Fruit fly (Drosophila melanogaster) whole organism, embryonic: ENCODE results near the gene twe.

Experiments used
- Abd-B ChIP-seq: fragments of 200-800 bp; sonication (Bioruptor generic); optimal IDR thresholded peaks from 2 replicates; lab custom pipeline; 2018; ENCODE audit warnings: missing biosample characterization, mild to moderate bottlenecking, missing genetic modification characterization, moderate library complexity
- Atf-2 ChIP-seq: fragments of 200-800 bp; sonication (Bioruptor generic); optimal IDR thresholded peaks from 2 replicates; lab custom pipeline; 2016; ENCODE audit warnings: missing biosample characterization, missing genetic modification characterization
- BEAF-32 ChIP-seq: fragments of 200-800 bp; sonication (Bioruptor generic); optimal IDR thresholded peaks from 3 replicates; lab custom pipeline; 2017; ENCODE audit warnings: missing biosample characterization, missing genetic modification characterization, mild to moderate bottlenecking, moderate library complexity, missing genetic modification reagents
- CG10366 ChIP-seq: fragments of 200-800 bp; sonication (Bioruptor generic); IDR thresholded peaks from 2 replicates; pipeline ENCODE4 v1.3.6; 2022; ENCODE audit warnings: missing biosample characterization, missing genetic modification characterization
- CG10654 ChIP-seq: fragments of 200-800 bp; sonication (Bioruptor generic); optimal IDR thresholded peaks from 2 replicates; lab custom pipeline; 2016; ENCODE audit warnings: missing biosample characterization, missing genetic modification characterization
- CG11085 ChIP-seq: fragments of 200-800 bp; sonication (Bioruptor generic); IDR thresholded peaks from 2 replicates; pipeline ENCODE4 v1.3.6; 2022; ENCODE audit warnings: missing biosample characterization, missing genetic modification characterization
- CG12104 ChIP-seq: fragments of 200-800 bp; sonication (Bioruptor generic); optimal IDR thresholded peaks from 3 replicates; lab custom pipeline; 2016; ENCODE audit warnings: missing biosample characterization, missing genetic modification characterization
- CG12659 ChIP-seq: fragments of 200-800 bp; sonication (Bioruptor generic); optimal IDR thresholded peaks from 3 replicates; lab custom pipeline; 2017; ENCODE audit warnings: mild to moderate bottlenecking, missing biosample characterization, missing genetic modification reagents, missing genetic modification characterization
- CG12942 ChIP-seq: fragments of 200-800 bp; sonication (Bioruptor generic); optimal IDR thresholded peaks from 3 replicates; lab custom pipeline; 2016; ENCODE audit warnings: missing biosample characterization, missing genetic modification characterization
- CG14860 ChIP-seq: fragments of 200-800 bp; sonication (Bioruptor generic); IDR thresholded peaks from 3 replicates; pipeline ENCODE4 v1.3.6; 2022; ENCODE audit warnings: missing biosample characterization, missing genetic modification characterization; ENCODE audit not compliant: partially characterized antibody
- CG16863 ChIP-seq: fragments of 200-800 bp; sonication (Bioruptor generic); optimal IDR thresholded peaks from 3 replicates; lab custom pipeline; 2016; ENCODE audit warnings: missing biosample characterization, missing genetic modification characterization
- CG17359 ChIP-seq: fragments of 200-800 bp; sonication (Bioruptor generic); optimal IDR thresholded peaks from 3 replicates; lab custom pipeline; 2018; ENCODE audit warnings: missing biosample characterization, mild to moderate bottlenecking, missing genetic modification characterization, moderate library complexity
- CG18599 ChIP-seq: fragments of 200-800 bp; sonication (Bioruptor generic); optimal IDR thresholded peaks from 3 replicates; lab custom pipeline; 2017; ENCODE audit warnings: missing biosample characterization, missing genetic modification characterization, mild to moderate bottlenecking, moderate library complexity, missing genetic modification reagents
- CG2120 ChIP-seq: fragments of 200-800 bp; sonication (Bioruptor generic); optimal IDR thresholded peaks from 3 replicates; lab custom pipeline; 2016; ENCODE audit warnings: missing biosample characterization, missing genetic modification characterization
- CG2199 ChIP-seq: fragments of 200-800 bp; sonication (Bioruptor generic); IDR thresholded peaks from 3 replicates; pipeline ENCODE4 v1.3.6; 2022; ENCODE audit warnings: missing biosample characterization, missing genetic modification characterization
- CG30403 ChIP-seq: fragments of 200-800 bp; sonication (Bioruptor generic); optimal IDR thresholded peaks from 3 replicates; lab custom pipeline; 2016; ENCODE audit warnings: missing biosample characterization, missing genetic modification characterization
- CG3065 ChIP-seq: fragments of 200-800 bp; sonication (Bioruptor generic); optimal IDR thresholded peaks from 2 replicates; lab custom pipeline; 2016; ENCODE audit warnings: missing biosample characterization, missing genetic modification characterization
- CG3995 ChIP-seq: fragments of 200-800 bp; sonication (Bioruptor generic); optimal IDR thresholded peaks from 3 replicates; lab custom pipeline; 2016; ENCODE audit warnings: missing biosample characterization, missing genetic modification characterization
- CG6254 ChIP-seq: fragments of 200-800 bp; sonication (Bioruptor generic); optimal IDR thresholded peaks from 3 replicates; lab custom pipeline; 2017; ENCODE audit warnings: mild to moderate bottlenecking, missing biosample characterization, missing genetic modification reagents, missing genetic modification characterization
- CG6654 ChIP-seq: fragments of 200-800 bp; sonication (Bioruptor generic); optimal IDR thresholded peaks from 2 replicates; lab custom pipeline; 2017; ENCODE audit warnings: missing biosample characterization, mild to moderate bottlenecking, missing genetic modification characterization
- CG6683 ChIP-seq: fragments of 200-800 bp; sonication (Bioruptor generic); optimal IDR thresholded peaks from 2 replicates; lab custom pipeline; 2017; ENCODE audit warnings: missing biosample characterization, mild to moderate bottlenecking, missing genetic modification characterization, missing genetic modification reagents
- CG7556 ChIP-seq: fragments of 200-800 bp; sonication (Bioruptor generic); optimal IDR thresholded peaks from 2 replicates; lab custom pipeline; 2017; ENCODE audit warnings: missing biosample characterization, mild to moderate bottlenecking, missing genetic modification characterization
- CG8290 ChIP-seq, 3 experiments: fragments of 200-800 bp; sonication (Bioruptor generic); optimal IDR thresholded peaks; 2 replicates each; lab custom pipeline; 2016 to 2019; ENCODE audit warnings: missing biosample characterization in 3 of 3, missing genetic modification characterization in 3 of 3, mild to moderate bottlenecking in 2 of 3, moderate library complexity in 1 of 3
- CG9727 ChIP-seq: fragments of 200-800 bp; sonication (Bioruptor generic); optimal IDR thresholded peaks from 3 replicates; lab custom pipeline; 2017; ENCODE audit warnings: missing biosample characterization, mild to moderate bottlenecking, missing genetic modification characterization
- CG9932 ChIP-seq: fragments of 200-800 bp; sonication (Bioruptor generic); IDR thresholded peaks from 2 replicates; pipeline ENCODE4 v1.3.6; 2022; ENCODE audit warnings: missing biosample characterization, missing genetic modification characterization
- CHES-1-like ChIP-seq: fragments of 200-800 bp; sonication (Bioruptor generic); optimal IDR thresholded peaks from 2 replicates; lab custom pipeline; 2016; ENCODE audit warnings: missing biosample characterization, missing genetic modification characterization
- E2f2 ChIP-seq: fragments of 200-800 bp; sonication (Bioruptor generic); IDR thresholded peaks from 2 replicates; pipeline ENCODE4 v1.3.6; 2022; ENCODE audit warnings: missing biosample characterization, missing genetic modification characterization
- GATAe ChIP-seq: fragments of 200-800 bp; sonication (Bioruptor generic); conservative IDR thresholded peaks from 2 replicates; pipeline ENCODE4 v1.3.6; 2022; ENCODE audit warnings: missing biosample characterization, missing genetic modification characterization
- HLH54F ChIP-seq: fragments of 200-800 bp; sonication (Bioruptor generic); optimal IDR thresholded peaks from 3 replicates; lab custom pipeline; 2016; ENCODE audit warnings: missing biosample characterization, missing genetic modification characterization
- Hsf ChIP-seq: fragments of 200-800 bp; sonication (Bioruptor generic); optimal IDR thresholded peaks from 3 replicates; lab custom pipeline; 2016; ENCODE audit warnings: missing biosample characterization, missing genetic modification characterization
- Lhr ChIP-seq: fragments of 200-800 bp; sonication (Bioruptor generic); optimal IDR thresholded peaks from 3 replicates; lab custom pipeline; 2017; ENCODE audit warnings: mild to moderate bottlenecking, missing biosample characterization, missing genetic modification reagents, missing genetic modification characterization
- Xrp1 ChIP-seq: fragments of 200-800 bp; sonication (Bioruptor generic); IDR thresholded peaks from 2 replicates; pipeline ENCODE4 v1.3.6; 2022; ENCODE audit warnings: missing biosample characterization, missing genetic modification characterization
- al ChIP-seq: fragments of 200-800 bp; sonication (Bioruptor generic); IDR thresholded peaks from 2 replicates; pipeline ENCODE4 v1.3.6; 2022; ENCODE audit warnings: missing biosample characterization, missing genetic modification characterization
- ase ChIP-seq: fragments of 200-800 bp; sonication (Bioruptor generic); IDR thresholded peaks from 3 replicates; pipeline ENCODE4 v1.3.6; 2022; ENCODE audit warnings: missing biosample characterization, missing genetic modification characterization
- bsh ChIP-seq, 2 experiments: fragments of 200-800 bp; sonication (Bioruptor generic); optimal IDR thresholded peaks; 2 replicates each; lab custom pipeline; 2017 to 2018; ENCODE audit warnings: mild to moderate bottlenecking in 2 of 2, missing biosample characterization in 2 of 2, missing genetic modification characterization in 2 of 2, moderate library complexity in 1 of 2
- chinmo ChIP-seq: fragments of 200-800 bp; sonication (Bioruptor generic); IDR thresholded peaks from 4 replicates; pipeline ENCODE4 v1.3.6; 2022; ENCODE audit warnings: missing biosample characterization, missing genetic modification characterization; ENCODE audit not compliant: partially characterized antibody
- eve ChIP-seq, 2 experiments: fragments of >200 bp; optimal IDR thresholded peaks; 2 replicates each; lab custom pipeline; 2017; ENCODE audit warnings: missing biosample characterization in 2 of 2, missing genetic modification characterization in 2 of 2
- ewg ChIP-seq: fragments of 200-800 bp; sonication (Bioruptor generic); optimal IDR thresholded peaks from 3 replicates; lab custom pipeline; 2017; ENCODE audit warnings: mild to moderate bottlenecking, missing biosample characterization, missing genetic modification reagents, missing genetic modification characterization
- fd102C ChIP-seq: fragments of 200-800 bp; sonication (Bioruptor generic); optimal IDR thresholded peaks from 2 replicates; lab custom pipeline; 2018; ENCODE audit warnings: missing biosample characterization, mild to moderate bottlenecking, missing genetic modification characterization, moderate library complexity
- fd3F ChIP-seq: fragments of 200-800 bp; sonication (Bioruptor generic); optimal IDR thresholded peaks from 2 replicates; lab custom pipeline; 2018; ENCODE audit warnings: missing biosample characterization, mild to moderate bottlenecking, missing genetic modification characterization, moderate library complexity
- gem ChIP-seq: fragments of 200-800 bp; sonication (Bioruptor generic); optimal IDR thresholded peaks from 2 replicates; lab custom pipeline; 2019; ENCODE audit warnings: missing biosample characterization, mild to moderate bottlenecking, missing genetic modification characterization, moderate library complexity
- grn ChIP-seq: fragments of 200-800 bp; sonication (Bioruptor generic); optimal IDR thresholded peaks from 3 replicates; lab custom pipeline; 2017; ENCODE audit warnings: missing biosample characterization, missing genetic modification characterization
- gsb ChIP-seq: fragments of 200-800 bp; sonication (Bioruptor generic); IDR thresholded peaks from 2 replicates; pipeline ENCODE4 v1.3.6; 2022; ENCODE audit warnings: missing biosample characterization, missing genetic modification characterization
- kah ChIP-seq: fragments of 200-800 bp; sonication (Bioruptor generic); optimal IDR thresholded peaks from 2 replicates; lab custom pipeline; 2018; ENCODE audit warnings: missing biosample characterization, mild to moderate bottlenecking, missing genetic modification characterization
- nmo ChIP-seq: fragments of 200-800 bp; sonication (Bioruptor generic); optimal IDR thresholded peaks from 2 replicates; lab custom pipeline; 2018; ENCODE audit warnings: missing biosample characterization, mild to moderate bottlenecking, missing genetic modification characterization, moderate library complexity
- sd ChIP-seq: fragments of 200-800 bp; sonication (Bioruptor generic); optimal IDR thresholded peaks from 3 replicates; lab custom pipeline; 2018; ENCODE audit warnings: missing biosample characterization, mild to moderate bottlenecking, missing genetic modification characterization, moderate library complexity
- tll ChIP-seq, 2 experiments: fragments of 200-800 bp in 1 of 2; fragments of >200 bp in 1 of 2; sonication (Bioruptor generic) in 1 of 2; optimal IDR thresholded peaks; 2 replicates each; lab custom pipeline; 2017 to 2019; ENCODE audit warnings: missing biosample characterization in 2 of 2, missing genetic modification characterization in 2 of 2, mild to moderate bottlenecking in 1 of 2, moderate library complexity in 1 of 2

The twe gene

DNA sequence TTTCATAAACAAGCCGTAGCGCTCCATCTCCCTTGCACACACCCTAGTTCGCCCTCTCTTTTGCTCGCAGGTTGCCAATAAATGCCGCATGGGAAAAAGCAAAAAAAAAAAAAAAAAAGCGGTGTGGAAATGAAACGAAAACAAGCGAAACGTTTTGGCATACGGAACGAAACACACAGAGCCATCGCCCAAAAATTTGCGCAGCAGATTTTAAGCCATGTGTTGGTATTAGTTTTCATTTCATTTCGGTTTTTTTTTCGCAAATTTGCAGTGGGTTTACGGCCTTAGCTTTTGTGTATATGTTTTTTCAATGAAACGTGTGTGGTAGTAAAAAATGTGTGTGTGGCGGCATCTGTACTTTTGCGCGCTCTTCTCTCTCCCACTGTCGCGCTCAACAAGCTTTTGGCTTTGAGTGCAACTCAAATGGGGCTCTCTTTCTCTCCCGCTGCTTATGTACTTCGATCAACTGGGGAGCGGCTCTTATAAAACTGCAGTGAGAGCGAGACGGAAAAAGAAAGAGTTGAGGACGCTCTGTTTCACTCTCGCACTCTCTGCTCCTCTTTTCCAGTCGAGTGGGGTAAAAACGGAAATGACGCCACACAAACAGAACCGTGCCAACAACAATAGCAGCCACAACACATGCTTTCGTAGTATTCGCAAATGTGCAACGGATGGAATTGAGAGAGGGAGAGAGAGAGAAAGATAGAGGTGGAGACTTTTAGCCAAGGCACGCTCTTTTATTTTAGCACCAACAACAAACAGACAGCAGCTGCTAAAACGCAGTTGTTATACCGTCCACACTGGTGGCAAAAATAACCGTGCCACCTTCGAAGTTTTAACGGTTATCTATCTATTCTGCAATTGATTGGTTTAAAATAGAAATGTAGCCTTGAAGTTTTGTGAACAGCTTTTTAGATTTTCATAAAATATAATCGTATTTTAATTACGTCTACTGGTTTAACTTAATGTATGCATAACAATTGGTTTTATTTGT lies 22.9 kb upstream of the twe start (continued):
- peak; percentile 29 for TF ChIP-seq CG30403 (GFP tag; lab: Kevin White, UChicago)
- TF ChIP-seq CG18599 (GFP tag; lab: Kevin White, UChicago), result peak; percentile 77
- TF ChIP-seq kah (GFP tag; lab: Kevin White, UChicago), result peak; percentile 53
- TF ChIP-seq CG6683 (GFP tag; lab: Kevin White, UChicago), result peak; percentile 33
- TF ChIP-seq CHES-1-like, result peak; percentile 4
- TF ChIP-seq CG8290 (GFP tag; optimal IDR thresholded peaks at IDR 0.05; lab: Kevin White, UChicago), result no peak
- peak in 1 of 2 experiments; percentile 66 for TF ChIP-seq CG8290 (tag; optimal IDR thresholded peaks at IDR 0.05; lab: Kevin White, UChicago)
- TF ChIP-seq GATAe (GFP tag; lab: Robert Waterston, UW), result no peak
- TF ChIP-seq bsh (GFP tag; optimal IDR thresholded peaks at IDR 0.05; lab: Kevin White, UChicago), result peak; percentile 30 to 33
- TF ChIP-seq Hsf, result peak; percentile 48
- no peak for TF ChIP-seq E2f2 (GFP tag; lab: Robert Waterston, UW)
- TF ChIP-seq Atf-2 (GFP tag; lab: Kevin White, UChicago), result peak; percentile 1
- no peak for TF ChIP-seq Lhr (GFP tag; lab: Kevin White, UChicago)
- TF ChIP-seq Xrp1 (GFP tag; lab: Robert Waterston, UW), result no peak
- TF ChIP-seq gem (tag; lab: Kevin White, UChicago), result peak; percentile 70
- no peak for TF ChIP-seq ase (GFP tag; lab: Robert Waterston, UW)
- peak; percentile 21 for TF ChIP-seq CG10654 (GFP tag; lab: Kevin White, UChicago)
- TF ChIP-seq CG6654, result no peak
- peak in 1 of 2 experiments; percentile 85 for TF ChIP-seq eve (GFP tag; optimal IDR thresholded peaks at IDR 0.05; lab: Kevin White, UChicago)
- TF ChIP-seq CG12659 (GFP tag; lab: Kevin White, UChicago), result peak; percentile 47
- TF ChIP-seq HLH54F (GFP tag; lab: Kevin White, UChicago), result peak; percentile 48
- no peak for TF ChIP-seq CG14860
- peak; percentile 23 for TF ChIP-seq Abd-B (GFP tag; lab: Kevin White, UChicago)
- no peak for TF ChIP-seq chinmo (GFP tag; lab: Robert Waterston, UW)
- TF ChIP-seq CG17359 (tag; lab: Kevin White, UChicago), result peak; percentile 54
- no peak for TF ChIP-seq ewg (GFP tag; lab: Kevin White, UChicago)
- TF ChIP-seq CG6254 (GFP tag; lab: Kevin White, UChicago), result no peak
- TF ChIP-seq CG2120 (GFP tag; lab: Kevin White, UChicago), result peak; percentile 61
- TF ChIP-seq CG16863 (GFP tag; lab: Kevin White, UChicago), result peak; percentile 5
- TF ChIP-seq CG3995 (GFP tag; lab: Kevin White, UChicago), result peak; percentile 5
- no peak for TF ChIP-seq CG9932 (GFP tag; lab: Robert Waterston, UW)
- no peak for TF ChIP-seq CG3065 (GFP tag; lab: Kevin White, UChicago)
- no peak for TF ChIP-seq al (GFP tag; lab: Robert Waterston, UW)
- no peak for TF ChIP-seq CG2199
- peak; percentile 41 for TF ChIP-seq sd (tag; lab: Kevin White, UChicago)
- TF ChIP-seq CG11085 (GFP tag; lab: Robert Waterston, UW), result no peak
- no peak for TF ChIP-seq CG10366 (GFP tag; lab: Robert Waterston, UW)
- peak; percentile 45 for TF ChIP-seq CG9727 (GFP tag; lab: Kevin White, UChicago)
- no peak for TF ChIP-seq tll (GFP tag; optimal IDR thresholded peaks at IDR 0.05; lab: Kevin White, UChicago)
- no peak for TF ChIP-seq grn
- peak; percentile 37 for TF ChIP-seq nmo (GFP tag; lab: Kevin White, UChicago)
- TF ChIP-seq CG7556 (GFP tag; lab: Kevin White, UChicago), result peak; percentile 13
- TF ChIP-seq fd3F (GFP tag; lab: Kevin White, UChicago), result no peak
- peak; percentile 0 for TF ChIP-seq CG12104 (GFP tag; lab: Kevin White, UChicago)
- TF ChIP-seq CG12942 (GFP tag; lab: Kevin White, UChicago), result peak; percentile 23
- TF ChIP-seq fd102C (GFP tag; lab: Kevin White, UChicago), result no peak
- TF ChIP-seq gsb (GFP tag; lab: Robert Waterston, UW), result no peak
- TF ChIP-seq BEAF-32 (GFP tag; lab: Kevin White, UChicago), result no peak
